Fruit fly (Drosophila melanogaster) S2 (cell line): Measurements from ENCODE around the gene Sec61alpha.

Source experiments
- CG8478 ChIP-seq: fragments of >200 bp; optimal IDR thresholded peaks from 2 replicates; lab custom pipeline; 2018
- CTCF ChIP-seq, 2 experiments: fragments of >200 bp; optimal IDR thresholded peaks; 2 replicates each; lab custom pipeline; 2018

dm6 chr2L:6473076-6474037, 7.0 kb downstream of the Sec61alpha start, which contains the start of gene mmy:
- no peak for TF ChIP-seq CG8478 (lab: Kevin White, UChicago)
- no peak for TF ChIP-seq CTCF (optimal IDR thresholded peaks at IDR 0.05; lab: Kevin White, UChicago)
